Fruit fly (Drosophila melanogaster) whole organism, wandering third instar larva: Measurements from ENCODE around the gene CG10646.

Source experiments
- Abd-B ChIP-seq: fragments of >200 bp; optimal IDR thresholded peaks from 2 replicates; lab custom pipeline; 2017; ENCODE audit warnings: missing biosample characterization, missing genetic modification characterization
- CG9705 ChIP-seq: fragments of 200-800 bp; sonication (Bioruptor generic); optimal IDR thresholded peaks from 2 replicates; lab custom pipeline; 2018; ENCODE audit warnings: missing biosample characterization, mild to moderate bottlenecking, missing genetic modification characterization
- Dfd ChIP-seq: fragments of >200 bp; optimal IDR thresholded peaks from 2 replicates; lab custom pipeline; 2017; ENCODE audit warnings: missing biosample characterization, missing genetic modification characterization
- Dif ChIP-seq: fragments of 200-275, 200-300 bp; sonication (Bioruptor generic); optimal IDR thresholded peaks from 2 replicates; lab custom pipeline; 2018; ENCODE audit warnings: missing biosample characterization, missing genetic modification characterization; ENCODE audit not compliant: partially characterized antibody
- HLH106 ChIP-seq: fragments of 200-800 bp; optimal IDR thresholded peaks from 3 replicates; lab custom pipeline; 2019; ENCODE audit warnings: missing biosample characterization, mild to moderate bottlenecking, missing genetic modification characterization, moderate library complexity
- Jra ChIP-seq: sonication (Bioruptor generic); optimal IDR thresholded peaks from 2 replicates; lab custom pipeline; 2016; ENCODE audit warnings: missing biosample characterization, missing genetic modification characterization
- Mio ChIP-seq: sonication (Bioruptor generic); optimal IDR thresholded peaks from 2 replicates; lab custom pipeline; 2016; ENCODE audit warnings: missing biosample characterization, missing genetic modification characterization
- Myc ChIP-seq: fragments of >200 bp; optimal IDR thresholded peaks from 2 replicates; lab custom pipeline; 2017
- Sp1 ChIP-seq: fragments of 200-800 bp; sonication (Bioruptor generic); optimal IDR thresholded peaks from 3 replicates; lab custom pipeline; 2019; ENCODE audit warnings: missing biosample characterization, mild to moderate bottlenecking, missing genetic modification characterization, moderate library complexity
- dl ChIP-seq, 2 experiments: fragments of 175-275, 200-275 bp in 1 of 2; fragments of 200-275 bp in 1 of 2; sonication (Bioruptor generic); optimal IDR thresholded peaks; lab custom pipeline; 2018; ENCODE audit warnings: mild to moderate bottlenecking in 2 of 2, missing biosample characterization in 2 of 2, missing genetic modification characterization in 2 of 2, moderate library complexity in 2 of 2; ENCODE audit not compliant: partially characterized antibody in 2 of 2, insufficient read depth in 1 of 2
- foxo ChIP-seq, 2 experiments: fragments of 200-800 bp; sonication (Bioruptor generic); optimal IDR thresholded peaks; 2 replicates in 1 of 2; 3 replicates in 1 of 2; lab custom pipeline; 2016 to 2017; ENCODE audit warnings: missing biosample characterization in 2 of 2, missing genetic modification characterization in 2 of 2
- h ChIP-seq: fragments of 200-800 bp; sonication (Bioruptor generic); optimal IDR thresholded peaks from 3 replicates; lab custom pipeline; 2016; ENCODE audit warnings: missing biosample characterization, mild to moderate bottlenecking, missing genetic modification characterization
- jim ChIP-seq: fragments of 175-275, 200-325 bp; sonication (Bioruptor generic); optimal IDR thresholded peaks from 2 replicates; lab custom pipeline; 2016; ENCODE audit warnings: missing biosample characterization, mild to moderate bottlenecking, missing genetic modification characterization
- lola ChIP-seq: fragments of >200 bp; optimal IDR thresholded peaks from 2 replicates; lab custom pipeline; 2017; ENCODE audit warnings: missing biosample characterization, missing genetic modification characterization
- pan ChIP-seq: fragments of >200 bp; optimal IDR thresholded peaks from 2 replicates; lab custom pipeline; 2017
- tai ChIP-seq: sonication (Bioruptor generic); optimal IDR thresholded peaks from 2 replicates; lab custom pipeline; 2016; ENCODE audit warnings: missing biosample characterization, missing genetic modification characterization
- woc ChIP-seq: sonication (Bioruptor generic); optimal IDR thresholded peaks from 2 replicates; lab custom pipeline; 2016; ENCODE audit warnings: missing biosample characterization, mild to moderate bottlenecking, missing genetic modification characterization

CG10646 gene

DNA sequence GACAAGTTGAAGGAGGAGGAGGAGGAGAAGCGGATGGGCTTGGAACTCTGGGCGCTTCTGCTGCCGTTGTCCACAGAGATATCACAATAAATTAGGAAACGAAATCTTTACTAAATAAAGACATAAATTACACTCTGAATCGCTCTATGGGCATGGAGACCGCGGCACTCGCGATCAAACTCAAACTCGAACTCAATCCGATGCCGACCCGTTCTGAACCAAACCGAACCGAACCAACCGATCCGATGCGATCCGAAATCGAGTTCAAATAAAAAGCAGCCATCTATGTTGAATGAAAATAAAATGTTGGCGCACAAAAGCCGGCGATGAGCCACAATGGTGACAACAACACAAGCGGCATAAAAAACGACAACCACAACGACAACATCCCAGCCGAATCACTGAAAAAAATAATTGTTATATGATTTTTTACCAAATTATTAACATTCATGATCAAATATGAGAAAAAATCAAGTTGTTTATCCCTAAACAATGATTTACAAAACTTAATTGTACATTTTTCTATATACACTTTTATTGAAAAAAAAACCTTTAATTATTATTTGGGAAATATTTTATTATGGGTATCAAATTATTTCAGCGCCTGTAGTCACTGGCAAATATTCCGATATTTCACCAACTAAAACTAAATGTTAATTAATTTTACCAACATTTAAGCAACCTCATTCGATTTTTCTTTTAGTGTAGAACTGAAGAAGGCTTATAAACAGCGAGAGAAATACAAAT lies 46.6 kb downstream of the CG10646 start (continued):
- TF ChIP-seq dl (GFP tag; optimal IDR thresholded peaks at IDR 0.05; lab: Kevin White, UChicago; ENCODE audit: insufficient read depth in 1 of 2, partially characterized antibody in 2 of 2) (no peak), Dif (GFP tag; lab: Kevin White, UChicago) (no peak), Mio (GFP tag; lab: Kevin White, UChicago) (no peak), CG9705 (GFP tag; lab: Kevin White, UChicago) (no peak)

DNA sequence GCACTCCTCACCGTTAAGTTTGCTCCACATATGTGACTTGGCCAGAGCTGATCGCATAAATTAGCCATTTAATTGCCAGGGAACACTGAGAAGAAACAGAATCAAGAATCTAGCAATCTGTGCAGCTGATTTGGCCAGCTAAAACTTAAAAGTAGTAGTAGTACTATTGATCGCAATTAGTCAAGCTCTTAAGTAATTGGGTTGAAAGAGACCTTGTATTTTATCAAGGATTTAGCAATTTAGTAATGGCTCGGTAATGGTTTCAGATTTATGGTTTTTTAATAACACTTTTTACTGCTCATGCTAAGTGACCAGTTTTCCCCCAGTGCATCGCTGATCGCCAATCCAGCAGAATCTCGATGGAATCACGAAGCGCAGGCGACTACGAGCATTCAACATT lies 48.7 kb downstream of the CG10646 start:
- TF ChIP-seq Jra (GFP tag; lab: Kevin White, UChicago) (no peak), Myc (lab: Kevin White, UChicago) (no peak), foxo (GFP tag; optimal IDR thresholded peaks at IDR 0.05; lab: Kevin White, UChicago) (no peak), woc (GFP tag; lab: Kevin White, UChicago) (no peak), lola (no peak)
- TF ChIP-seq, all 38 proteins: peak for 0

DNA sequence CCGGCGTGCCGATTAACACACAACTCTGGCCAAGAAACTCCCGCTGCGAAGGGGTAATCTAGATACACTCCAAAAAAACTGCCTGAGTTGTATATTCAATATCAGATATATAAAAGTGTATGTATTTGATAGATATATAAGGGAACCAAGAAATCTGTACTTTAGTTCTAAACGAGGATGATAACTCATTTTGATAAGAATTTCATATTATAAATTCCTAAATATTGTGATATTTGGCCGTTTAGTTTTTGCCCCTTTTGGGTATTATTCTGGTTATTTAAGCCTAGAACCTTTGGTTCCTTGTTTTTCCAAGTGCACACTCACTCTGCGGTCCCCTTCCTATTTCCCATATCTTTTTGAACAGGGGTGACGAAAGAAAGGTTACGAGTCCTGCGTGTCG lies 50.2 kb downstream of the CG10646 start:
- TF ChIP-seq HLH106 (tag; lab: Kevin White, UChicago), result no peak
- no peak for TF ChIP-seq Abd-B (GFP tag; lab: Kevin White, UChicago)
- TF ChIP-seq Sp1, result no peak
- TF ChIP-seq jim (GFP tag; lab: Kevin White, UChicago), result no peak
- TF ChIP-seq Dfd (GFP tag; lab: Kevin White, UChicago), result no peak
- no peak for TF ChIP-seq pan
- no peak for TF ChIP-seq tai (GFP tag; lab: Kevin White, UChicago)
- no peak for TF ChIP-seq h (GFP tag; lab: Kevin White, UChicago)
- TF ChIP-seq, all 38 proteins: peak for 0
